Worm (Caenorhabditis elegans): Measurements from ENCODE around the gene Y45F3A.1.

Y45F3A.1 gene

DNA sequence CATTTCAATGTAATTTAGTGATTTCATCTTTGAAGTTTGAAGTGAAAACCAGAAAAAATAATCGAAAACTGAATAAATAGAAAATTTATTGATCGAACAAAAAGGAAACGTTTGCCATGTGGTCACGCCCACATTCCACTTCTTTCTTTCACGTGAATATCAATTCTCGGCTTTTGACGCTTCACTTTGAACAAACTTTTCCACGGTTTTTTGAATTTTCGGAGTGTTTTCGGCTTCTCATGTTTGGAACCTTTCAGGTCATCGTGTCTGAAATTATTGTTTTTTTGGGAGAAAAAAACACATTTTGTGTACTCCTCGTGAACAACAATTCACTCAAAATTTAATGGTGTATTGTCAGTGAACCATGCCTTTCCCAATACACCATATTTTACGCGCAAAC is 8.8 kb downstream of the Y45F3A.1 start, which contains the start of gene T21C12.8:
TSS of gene T21C12.8 (minus strand) at position 101 of the 400 bp plus-strand sequence.
- TF ChIP-seq blmp-1 (tag; optimal IDR thresholded peaks at IDR 0.05) (no peak), cnd-1 (tag; optimal IDR thresholded peaks at IDR 0.05) (no peak), nhr-12 (tag; optimal IDR thresholded peaks at IDR 0.05) (no peak), zip-8 (tag; optimal IDR thresholded peaks at IDR 0.05) (no peak), unc-62 (GFP tag; optimal IDR thresholded peaks at IDR 0.05) (no peak), pha-4 (tag; optimal IDR thresholded peaks at IDR 0.05) (no peak), mls-2 (tag; optimal IDR thresholded peaks at IDR 0.05) (no peak), bed-3 (GFP tag; optimal IDR thresholded peaks at IDR 0.05) (no peak), snpc-4 (tag; optimal IDR thresholded peaks at IDR 0.05) (no peak), mab-5 (tag; optimal IDR thresholded peaks at IDR 0.05) (no peak), ces-1 (GFP tag; optimal IDR thresholded peaks at IDR 0.05) (no peak), nhr-28 (tag; optimal IDR thresholded peaks at IDR 0.05) (no peak), elt-3 (tag; optimal IDR thresholded peaks at IDR 0.05) (no peak), unc-39 (tag; optimal IDR thresholded peaks at IDR 0.05) (no peak), ceh-83 (GFP tag; optimal IDR thresholded peaks at IDR 0.05) (no peak), nhr-2 (tag; optimal IDR thresholded peaks at IDR 0.05) (no peak), nhr-237 (tag; optimal IDR thresholded peaks at IDR 0.05) (no peak), nhr-76 (tag; optimal IDR thresholded peaks at IDR 0.05) (no peak), ztf-11 (tag; optimal IDR thresholded peaks at IDR 0.05) (no peak), ceh-39 (tag; optimal IDR thresholded peaks at IDR 0.05) (no peak)

DNA sequence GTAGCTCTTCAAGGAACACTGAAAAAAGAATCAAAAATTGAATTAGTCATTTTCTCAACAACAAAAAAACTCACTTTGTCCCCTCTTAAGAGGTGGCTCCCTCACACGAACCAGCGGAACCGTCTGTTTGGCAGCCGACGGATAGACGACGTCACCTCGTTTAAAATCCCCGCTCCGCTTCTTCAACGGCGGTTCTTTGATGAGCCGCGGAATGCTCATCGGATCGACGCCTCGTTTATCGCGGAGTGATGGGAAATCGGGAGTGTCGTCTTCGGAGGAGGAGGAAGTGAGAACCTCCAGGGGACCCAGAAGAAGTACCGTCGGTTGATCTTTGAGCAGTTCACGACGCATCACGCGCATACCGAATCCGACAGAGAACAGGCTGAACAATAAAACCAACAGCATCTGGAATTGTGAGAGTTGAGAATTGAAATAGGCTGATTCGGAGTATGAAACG is 22.9 kb downstream of the Y45F3A.1 start, which contains the start of gene nlp-68:
TSS of gene nlp-68 (minus strand) at position 407 of the 457 bp plus-strand sequence.
- no peak for TF ChIP-seq snpc-4 (tag; optimal IDR thresholded peaks at IDR 0.05)
- no peak for TF ChIP-seq zip-8 (tag; optimal IDR thresholded peaks at IDR 0.05)
- no peak for TF ChIP-seq unc-62 (GFP tag; optimal IDR thresholded peaks at IDR 0.05)
- no peak for TF ChIP-seq ces-1 (GFP tag; optimal IDR thresholded peaks at IDR 0.05)
- no peak for TF ChIP-seq sem-2 (GFP tag; optimal IDR thresholded peaks at IDR 0.05)
- no peak for TF ChIP-seq nhr-237 (tag; optimal IDR thresholded peaks at IDR 0.05)

DNA sequence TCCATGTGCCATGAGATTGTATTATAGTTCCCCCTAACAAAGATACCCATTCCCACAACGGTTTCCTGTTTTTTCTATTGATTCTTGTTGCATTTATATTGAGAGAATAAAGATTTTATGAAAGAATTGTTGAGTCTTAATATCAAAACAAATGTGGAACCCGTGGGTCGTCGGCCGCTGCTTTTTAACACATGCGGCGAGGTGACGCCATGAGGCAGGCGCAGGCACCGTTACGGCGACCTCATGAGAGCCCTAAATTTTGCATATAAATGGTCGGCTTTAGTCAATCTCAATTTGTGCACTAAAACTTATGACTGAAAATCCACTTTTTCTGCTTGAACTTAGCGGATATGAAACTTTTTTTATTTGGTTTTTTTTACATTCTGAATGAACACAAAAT is 24.2 kb downstream of the Y45F3A.1 start:
- TF ChIP-seq M03D4.4 (tag; optimal IDR thresholded peaks at IDR 0.05): no peak
- no peak for TF ChIP-seq lin-13 (tag; optimal IDR thresholded peaks at IDR 0.05)
- no peak for TF ChIP-seq zip-8 (tag; optimal IDR thresholded peaks at IDR 0.05)
- no peak for TF ChIP-seq unc-39 (tag; optimal IDR thresholded peaks at IDR 0.05)
- TF ChIP-seq elt-3 (tag; optimal IDR thresholded peaks at IDR 0.05): no peak
- TF ChIP-seq mab-5 (tag; optimal IDR thresholded peaks at IDR 0.05): no peak
- no peak for TF ChIP-seq ceh-43 (GFP tag; optimal IDR thresholded peaks at IDR 0.05)

DNA sequence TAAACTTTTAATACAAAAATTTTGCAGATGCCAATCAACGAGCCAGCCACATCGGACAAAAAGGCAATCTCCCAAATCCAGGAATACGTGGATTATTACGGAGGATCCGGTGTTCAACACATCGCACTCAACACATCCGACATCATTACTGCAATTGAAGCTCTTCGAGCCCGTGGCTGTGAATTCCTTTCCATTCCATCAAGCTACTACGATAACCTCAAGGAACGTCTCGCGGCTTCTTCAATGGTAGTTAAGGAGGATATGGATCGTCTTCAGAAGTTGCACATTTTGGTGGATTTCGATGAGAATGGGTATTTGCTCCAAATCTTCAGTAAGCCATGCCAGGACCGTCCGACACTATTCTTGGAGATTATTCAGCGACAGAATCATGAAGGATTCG is 24.7 kb downstream of the Y45F3A.1 start:
- TF ChIP-seq unc-120 (tag; optimal IDR thresholded peaks at IDR 0.05; ENCODE audit: poor library complexity, severe bottlenecking): no peak
- no peak for TF ChIP-seq mep-1 (tag; optimal IDR thresholded peaks at IDR 0.05)
- no peak for TF ChIP-seq flh-1 (GFP tag; optimal IDR thresholded peaks at IDR 0.05)
- TF ChIP-seq blmp-1 (tag; optimal IDR thresholded peaks at IDR 0.05): no peak
- no peak for TF ChIP-seq ces-1 (GFP tag; optimal IDR thresholded peaks at IDR 0.05)
- no peak for TF ChIP-seq lsy-2 (tag; optimal IDR thresholded peaks at IDR 0.05)
- no peak for TF ChIP-seq ham-2 (GFP tag; optimal IDR thresholded peaks at IDR 0.05)
- TF ChIP-seq nhr-28 (tag; optimal IDR thresholded peaks at IDR 0.05): no peak
- no peak for TF ChIP-seq drap-1 (GFP tag; optimal IDR thresholded peaks at IDR 0.05)
- no peak for TF ChIP-seq mab-5 (tag; optimal IDR thresholded peaks at IDR 0.05)
- no peak for TF ChIP-seq ceh-83 (GFP tag; optimal IDR thresholded peaks at IDR 0.05)
- no peak for TF ChIP-seq lin-13 (tag; optimal IDR thresholded peaks at IDR 0.05)
- no peak for TF ChIP-seq cnd-1 (tag; optimal IDR thresholded peaks at IDR 0.05)
- TF ChIP-seq tbx-8 (GFP tag; optimal IDR thresholded peaks at IDR 0.05): no peak

DNA sequence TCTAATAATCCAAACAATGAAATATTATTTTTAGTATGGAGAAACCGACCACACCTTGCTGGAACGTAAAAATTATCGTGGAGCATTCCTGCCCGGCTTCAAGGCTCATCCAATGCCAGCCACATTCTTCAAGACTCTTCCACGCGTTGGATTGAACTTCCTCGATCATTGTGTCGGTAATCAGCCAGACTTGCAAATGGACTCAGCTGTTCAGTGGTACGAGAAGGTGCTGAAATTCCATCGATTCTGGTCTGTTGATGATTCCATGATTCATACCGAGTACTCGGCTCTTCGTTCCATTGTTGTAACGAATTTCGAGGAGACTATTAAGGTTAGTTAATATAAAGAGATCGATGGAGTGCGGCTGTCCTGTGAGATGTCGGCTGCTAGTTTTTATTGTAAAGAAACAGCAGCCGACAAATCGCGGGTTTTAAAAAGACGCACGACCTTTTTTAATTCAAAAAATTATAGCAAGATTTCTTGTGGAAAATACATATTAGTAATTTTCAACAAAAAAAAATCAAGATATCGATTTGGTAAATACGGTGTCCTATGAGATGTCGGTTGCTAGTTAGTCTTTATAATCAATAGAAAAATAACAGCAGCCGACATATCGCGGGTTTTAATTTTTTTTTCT is 25.5 kb downstream of the Y45F3A.1 start:
- TF ChIP-seq zip-8 (tag; optimal IDR thresholded peaks at IDR 0.05) (no peak), bed-3 (GFP tag; optimal IDR thresholded peaks at IDR 0.05) (no peak), elt-1 (tag; optimal IDR thresholded peaks at IDR 0.05; ENCODE audit: borderline replicate concordance, insufficient read depth) (no peak), elt-3 (tag; optimal IDR thresholded peaks at IDR 0.05) (no peak), nhr-237 (tag; optimal IDR thresholded peaks at IDR 0.05) (no peak), nhr-2 (tag; optimal IDR thresholded peaks at IDR 0.05) (no peak), unc-62 (GFP tag; optimal IDR thresholded peaks at IDR 0.05) (no peak), ceh-43 (GFP tag; optimal IDR thresholded peaks at IDR 0.05) (no peak), tbx-8 (GFP tag; optimal IDR thresholded peaks at IDR 0.05) (no peak), lin-13 (tag; optimal IDR thresholded peaks at IDR 0.05) (no peak), lsy-2 (tag; optimal IDR thresholded peaks at IDR 0.05) (no peak), ceh-83 (GFP tag; optimal IDR thresholded peaks at IDR 0.05) (no peak)
